Fruit fly (Drosophila melanogaster): ENCODE measurements around the gene Flo2.

The Flo2 gene

DNA sequence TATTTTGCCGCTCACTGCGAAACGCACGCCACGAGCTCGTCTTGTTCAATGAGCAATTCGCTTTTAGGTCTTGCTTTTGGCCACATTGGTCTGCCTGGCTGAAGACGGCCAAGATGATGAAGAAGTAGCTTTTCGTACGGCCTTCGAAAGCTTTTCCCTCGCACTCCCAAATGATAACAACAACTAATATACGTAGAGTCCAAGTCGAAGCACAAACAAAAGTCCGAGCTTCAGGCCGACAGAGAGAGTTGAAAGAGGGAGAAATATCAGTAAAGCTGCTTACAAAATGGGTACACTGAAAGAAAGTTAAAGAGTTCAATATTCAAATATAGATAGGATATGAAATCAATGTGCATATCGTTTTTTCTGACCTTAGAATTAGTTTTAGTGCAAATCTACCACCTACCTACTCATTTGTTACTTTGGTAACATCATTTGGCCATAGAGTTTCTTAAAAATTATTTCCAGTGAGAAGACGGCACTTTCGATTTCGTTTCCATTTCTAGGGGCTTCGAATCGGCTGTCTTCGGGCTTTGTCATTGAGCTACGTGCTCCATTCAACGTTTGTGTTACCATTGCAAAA is 43.5 kb downstream of the Flo2 start, which contains the start of the genes CG45064 and CG45065:
CG45064 (minus strand) TSS at position 51 of the 583 bp plus-strand sequence.
CG45065 (minus strand) TSS at position 51 of the 583 bp plus-strand sequence.
- TF ChIP-seq rgr (GFP tag; optimal IDR thresholded peaks at IDR 0.05) (peak; percentile 90), jim (GFP tag; optimal IDR thresholded peaks at IDR 0.05) (no peak), fru (GFP tag; optimal IDR thresholded peaks at IDR 0.05) (peak; percentile 90), CrebA (GFP tag; optimal IDR thresholded peaks at IDR 0.05; ENCODE audit: borderline replicate concordance) (peak; percentile 8), CG32264 (GFP tag; optimal IDR thresholded peaks at IDR 0.05) (no peak), CG9705 (GFP tag; optimal IDR thresholded peaks at IDR 0.05) (peak; percentile 37), ey (GFP tag; optimal IDR thresholded peaks at IDR 0.05) (peak; percentile 87), OdsH (GFP tag; optimal IDR thresholded peaks at IDR 0.05) (peak; percentile 87), sv (GFP tag; optimal IDR thresholded peaks at IDR 0.05) (peak; percentile 70), Myc (optimal IDR thresholded peaks at IDR 0.05) (no peak), tai (GFP tag; optimal IDR thresholded peaks at IDR 0.05) (peak; percentile 70), HLH106 (tag; optimal IDR thresholded peaks at IDR 0.05) (peak; percentile 61), br (GFP tag; optimal IDR thresholded peaks at IDR 0.05) (peak; percentile 84), dl (GFP tag; optimal IDR thresholded peaks at IDR 0.05; ENCODE audit: insufficient read depth in 1 of 2, partially characterized antibody in 2 of 2) (no peak), Hnf4 (GFP tag; optimal IDR thresholded peaks at IDR 0.05) (peak; percentile 78), brk (GFP tag; optimal IDR thresholded peaks at IDR 0.05) (peak; percentile 65), Abd-B (GFP tag; optimal IDR thresholded peaks at IDR 0.05) (no peak), Hr78 (GFP tag; optimal IDR thresholded peaks at IDR 0.05) (no peak), h (GFP tag; optimal IDR thresholded peaks at IDR 0.05) (peak; percentile 92), lola (GFP tag; optimal IDR thresholded peaks at IDR 0.05) (no peak), sage (GFP tag; optimal IDR thresholded peaks at IDR 0.05) (peak; percentile 65), Vsx2 (GFP tag; optimal IDR thresholded peaks at IDR 0.05; ENCODE audit: partially characterized antibody) (no peak), N (GFP tag; optimal IDR thresholded peaks at IDR 0.05) (no peak), Dfd (GFP tag; optimal IDR thresholded peaks at IDR 0.05) (no peak), Mio (GFP tag; optimal IDR thresholded peaks at IDR 0.05) (no peak), Jra (GFP tag; optimal IDR thresholded peaks at IDR 0.05) (peak; percentile 30), Rel (GFP tag; optimal IDR thresholded peaks at IDR 0.05) (no peak), Rel (tag; optimal IDR thresholded peaks at IDR 0.05) (no peak), foxo (GFP tag; optimal IDR thresholded peaks at IDR 0.05) (peak in 1 of 2 experiments; percentile 75), Hr83 (GFP tag; optimal IDR thresholded peaks at IDR 0.05; ENCODE audit: poor library complexity, severe bottlenecking) (no peak), dmrt93B (GFP tag; optimal IDR thresholded peaks at IDR 0.05) (peak; percentile 57), GATAd (GFP tag; optimal IDR thresholded peaks at IDR 0.05) (no peak), dsf (GFP tag; optimal IDR thresholded peaks at IDR 0.05; ENCODE audit: borderline replicate concordance) (peak; percentile 26), Dif (GFP tag; optimal IDR thresholded peaks at IDR 0.05; ENCODE audit: partially characterized antibody) (no peak), Sp1 (GFP tag; optimal IDR thresholded peaks at IDR 0.05) (peak; percentile 78), pan (optimal IDR thresholded peaks at IDR 0.05) (no peak), usp (GFP tag; optimal IDR thresholded peaks at IDR 0.05) (no peak), psq (GFP tag; optimal IDR thresholded peaks at IDR 0.05) (peak; percentile 81), woc (GFP tag; optimal IDR thresholded peaks at IDR 0.05) (peak; percentile 55)

DNA sequence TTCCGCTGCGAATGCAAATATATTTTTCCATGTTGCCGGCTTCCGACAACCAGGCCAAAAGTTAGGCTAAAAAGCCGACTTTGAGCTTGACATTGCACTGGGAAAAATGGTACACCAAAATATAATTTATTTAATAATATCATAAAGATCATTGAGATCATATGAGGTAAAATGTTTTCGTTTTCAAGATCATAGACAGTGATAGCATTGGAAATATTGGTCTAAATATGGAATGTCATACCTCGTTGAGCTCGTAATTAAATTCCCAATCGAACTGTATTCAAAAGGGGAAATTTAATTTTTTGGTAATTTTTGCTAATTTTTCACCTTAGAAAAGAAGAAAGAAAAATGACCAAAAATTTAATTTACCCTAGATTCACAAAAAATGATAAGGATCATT is 44.8 kb downstream of the Flo2 start:
- TF ChIP-seq tai (GFP tag; optimal IDR thresholded peaks at IDR 0.05): no peak
- TF ChIP-seq jim (GFP tag; optimal IDR thresholded peaks at IDR 0.05): no peak
- no peak for TF ChIP-seq Vsx2 (GFP tag; optimal IDR thresholded peaks at IDR 0.05; ENCODE audit: partially characterized antibody)
- TF ChIP-seq lola (GFP tag; optimal IDR thresholded peaks at IDR 0.05): no peak
- TF ChIP-seq foxo (GFP tag; optimal IDR thresholded peaks at IDR 0.05): no peak
- no peak for TF ChIP-seq dsf (GFP tag; optimal IDR thresholded peaks at IDR 0.05; ENCODE audit: borderline replicate concordance)
- TF ChIP-seq GATAd (GFP tag; optimal IDR thresholded peaks at IDR 0.05): no peak
- TF ChIP-seq sage (GFP tag; optimal IDR thresholded peaks at IDR 0.05): no peak
- TF ChIP-seq CrebA (GFP tag; optimal IDR thresholded peaks at IDR 0.05; ENCODE audit: borderline replicate concordance): no peak
- no peak for TF ChIP-seq Myc (optimal IDR thresholded peaks at IDR 0.05)
- TF ChIP-seq brk (GFP tag; optimal IDR thresholded peaks at IDR 0.05): no peak
- no peak for TF ChIP-seq usp (GFP tag; optimal IDR thresholded peaks at IDR 0.05)
- no peak for TF ChIP-seq psq (GFP tag; optimal IDR thresholded peaks at IDR 0.05)
